Fruit fly (Drosophila melanogaster) whole organism: ENCODE results near the gene Sytbeta.

Experiments
- CG8478 ChIP-seq: fragments of >200 bp; optimal IDR thresholded peaks from 2 replicates; lab custom pipeline; 2018; ENCODE audit warnings: inconsistent platforms
- pan ChIP-seq: fragments of >200 bp; optimal IDR thresholded peaks from 2 replicates; lab custom pipeline; 2017
- psq ChIP-seq: fragments of >200 bp; optimal IDR thresholded peaks from 2 replicates; lab custom pipeline; 2017

DNA sequence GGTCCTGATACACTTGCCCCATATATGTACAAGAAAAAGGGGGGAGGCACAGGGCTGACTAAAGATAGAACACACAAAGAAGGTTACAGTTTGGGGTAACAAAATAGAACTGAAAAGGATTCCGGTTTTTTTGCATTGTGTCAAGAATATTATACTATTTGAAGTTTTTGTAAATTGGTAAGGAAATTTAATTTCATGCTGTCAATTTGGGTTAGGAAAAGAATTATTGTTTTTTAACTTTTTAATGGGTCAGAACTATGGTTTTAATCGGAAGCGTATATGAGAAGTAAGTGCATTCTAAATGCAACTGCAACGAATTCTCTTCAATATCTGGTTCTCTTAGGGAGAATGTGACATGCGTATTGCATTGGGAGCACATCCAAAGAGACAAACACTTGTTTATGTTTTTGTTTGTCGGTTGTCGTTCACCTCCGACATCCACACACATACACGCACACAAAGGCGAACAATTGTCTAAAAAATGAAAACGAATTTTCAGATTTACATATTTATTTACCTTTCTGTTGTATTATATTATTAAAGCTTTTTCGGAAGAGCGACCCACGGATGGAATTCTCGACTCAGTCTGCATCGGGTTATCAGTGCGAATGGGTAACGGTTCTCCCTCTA is 80.1 kb downstream of the Sytbeta start, which contains the start of gene mnd:
- no peak for TF ChIP-seq CG8478 (lab: Kevin White, UChicago)
- no peak for TF ChIP-seq pan (lab: Kevin White, UChicago)
- no peak for TF ChIP-seq psq (lab: Kevin White, UChicago)
